Fruit fly (Drosophila melanogaster): Measurements from ENCODE around the gene I-t.
A peak's percentile ranks its signal among the peaks of the same experiment; 100 is the strongest.

Gene I-t

dm6 chr3R:11655873-11656374, 47.9 kb upstream of the I-t start, which contains the start of gene CG42327 (continued):
- TF ChIP-seq cyc (GFP tag; optimal IDR thresholded peaks at IDR 0.05) = peak; percentile 90
- peak; percentile 95 for TF ChIP-seq pdm3 (GFP tag; optimal IDR thresholded peaks at IDR 0.05)
- peak; percentile 86 for TF ChIP-seq Hr39 (GFP tag; optimal IDR thresholded peaks at IDR 0.05)
- peak; percentile 90 for TF ChIP-seq spab (GFP tag; optimal IDR thresholded peaks at IDR 0.05)
- peak; percentile 82 for TF ChIP-seq CG6854 (GFP tag; optimal IDR thresholded peaks at IDR 0.05)
- peak; percentile 95 for TF ChIP-seq CG6792 (GFP tag; optimal IDR thresholded peaks at IDR 0.05)
- peak; percentile 98 for TF ChIP-seq OdsH (GFP tag; optimal IDR thresholded peaks at IDR 0.05)
- peak; percentile 91 for TF ChIP-seq Eip93F (GFP tag; optimal IDR thresholded peaks at IDR 0.05)
- peak; percentile 92 for TF ChIP-seq CG16779 (tag; optimal IDR thresholded peaks at IDR 0.05)
- peak; percentile 99 for TF ChIP-seq CG6163 (GFP tag; IDR thresholded peaks at IDR 0.05)
- peak; percentile 94 for TF ChIP-seq Eip75B (GFP tag; optimal IDR thresholded peaks at IDR 0.05)
- TF ChIP-seq acj6 (GFP tag; optimal IDR thresholded peaks at IDR 0.05) = peak; percentile 96
- peak; percentile 83 for TF ChIP-seq fd59A (GFP tag; optimal IDR thresholded peaks at IDR 0.05)
- TF ChIP-seq CG34406 (GFP tag; optimal IDR thresholded peaks at IDR 0.05) = peak; percentile 96
- TF ChIP-seq CG11294 (GFP tag; IDR thresholded peaks at IDR 0.05) = peak; percentile 90
- TF ChIP-seq CG8319 (GFP tag; optimal IDR thresholded peaks at IDR 0.05) = peak; percentile 85

dm6 chr3R:11656614-11657216, 47.1 kb upstream of the I-t start:
- peak; percentile 98 for TF ChIP-seq CG8319 (GFP tag; optimal IDR thresholded peaks at IDR 0.05)
- peak; percentile 98 for TF ChIP-seq CG34406 (GFP tag; optimal IDR thresholded peaks at IDR 0.05)
- TF ChIP-seq CG9139 (GFP tag; optimal IDR thresholded peaks at IDR 0.05) = peak; percentile 97
- TF ChIP-seq OdsH (GFP tag; optimal IDR thresholded peaks at IDR 0.05) = peak; percentile 99
- peak; percentile 99 for TF ChIP-seq CG8632 (GFP tag; optimal IDR thresholded peaks at IDR 0.05)
- TF ChIP-seq CG10631 (GFP tag; optimal IDR thresholded peaks at IDR 0.05) = peak; percentile 99
- TF ChIP-seq dsx (GFP tag; optimal IDR thresholded peaks at IDR 0.05; ENCODE audit: poor library complexity, severe bottlenecking) = peak; percentile 98
- TF ChIP-seq Lpt (GFP tag; optimal IDR thresholded peaks at IDR 0.05) = peak; percentile 99
- TF ChIP-seq Ets96B (tag; optimal IDR thresholded peaks at IDR 0.05) = peak; percentile 99
- TF ChIP-seq CG6163 (GFP tag; IDR thresholded peaks at IDR 0.05) = peak; percentile 99
- peak; percentile 98 to 99 for TF ChIP-seq ss (GFP tag; optimal IDR thresholded peaks at IDR 0.05)
- peak; percentile 99 for TF ChIP-seq CG32006 (GFP tag; optimal IDR thresholded peaks at IDR 0.05)
- peak; percentile 99 for TF ChIP-seq CG6792 (GFP tag; optimal IDR thresholded peaks at IDR 0.05)
- peak; percentile 99 for TF ChIP-seq pdm3 (GFP tag; optimal IDR thresholded peaks at IDR 0.05)
- TF ChIP-seq Sox14 (GFP tag; optimal IDR thresholded peaks at IDR 0.05) = peak; percentile 99
- peak; percentile 99 for TF ChIP-seq CG8119 (GFP tag; IDR thresholded peaks at IDR 0.05)
- TF ChIP-seq Sox102F (GFP tag; optimal IDR thresholded peaks at IDR 0.05) = peak; percentile 99
- peak; percentile 98 for TF ChIP-seq CG31627 (GFP tag; optimal IDR thresholded peaks at IDR 0.05)
- TF ChIP-seq dac (GFP tag; optimal IDR thresholded peaks at IDR 0.05) = peak; percentile 97
- peak; percentile 98 for TF ChIP-seq Gug (GFP tag; IDR thresholded peaks at IDR 0.05)
- TF ChIP-seq CG16779 (tag; optimal IDR thresholded peaks at IDR 0.05) = peak; percentile 98
- peak; percentile 98 for TF ChIP-seq Sox15 (GFP tag; optimal IDR thresholded peaks at IDR 0.05)
- peak; percentile 99 for TF ChIP-seq CG15336 (GFP tag; IDR thresholded peaks at IDR 0.05)
- peak; percentile 99 for TF ChIP-seq eg (GFP tag; IDR thresholded peaks at IDR 0.05)
- TF ChIP-seq CG6276 (GFP tag; optimal IDR thresholded peaks at IDR 0.05) = peak; percentile 99
- TF ChIP-seq salr (GFP tag; optimal IDR thresholded peaks at IDR 0.05) = peak; percentile 98
- TF ChIP-seq CG7368 (GFP tag; optimal IDR thresholded peaks at IDR 0.05) = peak; percentile 99
- TF ChIP-seq fkh (GFP tag; optimal IDR thresholded peaks at IDR 0.05) = peak; percentile 17
- TF ChIP-seq achi (GFP tag; optimal IDR thresholded peaks at IDR 0.05) = peak; percentile 99
- TF ChIP-seq spab (GFP tag; optimal IDR thresholded peaks at IDR 0.05) = peak; percentile 99
- peak; percentile 99 for TF ChIP-seq CG3032 (tag; optimal IDR thresholded peaks at IDR 0.05)
- peak; percentile 98 for TF ChIP-seq Hr39 (GFP tag; optimal IDR thresholded peaks at IDR 0.05)
- TF ChIP-seq Eip75B (GFP tag; optimal IDR thresholded peaks at IDR 0.05) = peak; percentile 99
- TF ChIP-seq Blimp-1 (GFP tag; optimal IDR thresholded peaks at IDR 0.05) = peak; percentile 86
- TF ChIP-seq CG1621 (tag; optimal IDR thresholded peaks at IDR 0.05) = peak; percentile 98
- TF ChIP-seq CG6808 (GFP tag; optimal IDR thresholded peaks at IDR 0.05) = peak; percentile 98
- TF ChIP-seq acj6 (GFP tag; optimal IDR thresholded peaks at IDR 0.05) = peak; percentile 99
- TF ChIP-seq CG3919 (GFP tag; optimal IDR thresholded peaks at IDR 0.05) = peak; percentile 99
- TF ChIP-seq CG6854 (GFP tag; optimal IDR thresholded peaks at IDR 0.05) = peak; percentile 93
- peak; percentile 99 for TF ChIP-seq esn (GFP tag; optimal IDR thresholded peaks at IDR 0.05)
- peak; percentile 99 for TF ChIP-seq topi (GFP tag; optimal IDR thresholded peaks at IDR 0.05)
- peak; percentile 98 for TF ChIP-seq cyc (GFP tag; optimal IDR thresholded peaks at IDR 0.05)

All from whole organism, prepupa.